Worm (Caenorhabditis elegans) whole organism, L4/young adult: ENCODE data around the gene fbxa-28.

ENCODE experiments used
- W03F9.2 ChIP-seq: fragments of 150-350 bp; optimal IDR thresholded peaks from 2 replicates; lab custom pipeline; 2014; ENCODE audit warnings: missing biosample characterization, missing genetic modification characterization
- him-1 ChIP-seq: sonication (generic microtip); optimal IDR thresholded peaks from 2 replicates; lab custom pipeline; 2016; ENCODE audit warnings: missing genotype, missing genetic modification reagents, missing genetic modification characterization, missing compliant biosample characterization

- no peak for TF ChIP-seq W03F9.2
- no peak for TF ChIP-seq him-1 (tag; lab: Kevin White, UChicago)
Observed at ce11 chrIII:1331894-1332293, 34.2 kb downstream of the fbxa-28 start, which contains the start of gene Y82E9BL.19.
